Worm (Caenorhabditis elegans) whole organism, L1 larva: ENCODE measurements around the gene nhr-135.

ENCODE experiments used
- C34B4.2 ChIP-seq: sonication (generic microtip); optimal IDR thresholded peaks from 2 replicates; lab custom pipeline; 2017; ENCODE audit warnings: mild to moderate bottlenecking, missing genetic modification characterization, missing compliant biosample characterization
- aly-2 ChIP-seq: fragments of 150-350 bp; optimal IDR thresholded peaks from 2 replicates; lab custom pipeline; 2014; ENCODE audit warnings: missing biosample characterization, missing genetic modification characterization
- ama-1 ChIP-seq: fragments of 150-350 bp; optimal IDR thresholded peaks from 2 replicates; lab custom pipeline; 2014
- blmp-1 ChIP-seq: fragments of 150-350 bp; optimal IDR thresholded peaks from 2 replicates; lab custom pipeline; 2014; ENCODE audit warnings: missing biosample characterization, missing genetic modification characterization
- ceh-63 ChIP-seq: fragments of 200-800 bp; sonication (Bioruptor generic); optimal IDR thresholded peaks from 2 replicates; lab custom pipeline; 2018; ENCODE audit warnings: mild to moderate bottlenecking, missing genetic modification characterization, missing compliant biosample characterization
- ceh-8 ChIP-seq: fragments of 200-800 bp; sonication (Bioruptor generic); optimal IDR thresholded peaks from 2 replicates; lab custom pipeline; 2018; ENCODE audit warnings: mild to moderate bottlenecking, missing genetic modification characterization, moderate library complexity, missing compliant biosample characterization
- ceh-82 ChIP-seq, 3 experiments: fragments of 150-350 bp in 1 of 3; sonication (generic microtip) in 2 of 3; optimal IDR thresholded peaks; 2 replicates each; lab custom pipeline; 2014 to 2017; ENCODE audit warnings: missing biosample characterization in 3 of 3, missing genetic modification characterization in 3 of 3
- ceh-88 ChIP-seq: fragments of 200-800 bp; sonication (Bioruptor generic); IDR thresholded peaks from 2 replicates; pipeline ENCODE4 v1.3.6; 2022; ENCODE audit warnings: missing genetic modification characterization, missing compliant biosample characterization
- ceh-90 ChIP-seq: sonication (generic microtip); optimal IDR thresholded peaks from 2 replicates; lab custom pipeline; 2016; ENCODE audit warnings: missing genetic modification characterization, missing compliant biosample characterization
- ces-1 ChIP-seq: fragments of 150-350 bp; optimal IDR thresholded peaks from 2 replicates; lab custom pipeline; 2014; ENCODE audit warnings: missing biosample characterization, missing genetic modification reagents, missing genetic modification characterization
- efl-1 ChIP-seq, 4 experiments: fragments of 150-350 bp; optimal IDR thresholded peaks in 3 of 4; peaks in 1 of 4; 1 replicate in 1 of 4; 2 replicates in 3 of 4; lab custom pipeline; 2014; ENCODE audit warnings: missing biosample characterization in 2 of 4, missing genetic modification characterization in 2 of 4, missing genetic modification reagents in 2 of 4
- egl-27 ChIP-seq, 2 experiments: fragments of 150-350 bp in 1 of 2; sonication (generic microtip); optimal IDR thresholded peaks; 3 replicates each; lab custom pipeline; 2017 to 2018; ENCODE audit warnings: missing biosample characterization in 2 of 2, missing genetic modification characterization in 2 of 2, missing genetic modification reagents in 2 of 2
- elt-2 ChIP-seq: sonication (generic microtip); optimal IDR thresholded peaks from 2 replicates; lab custom pipeline; 2016; ENCODE audit warnings: missing genetic modification characterization, mild to moderate bottlenecking, inconsistent platforms, missing compliant biosample characterization, missing genetic modification reagents
- elt-3 ChIP-seq, 6 experiments: fragments of 150-350 bp in 1 of 6; sonication (generic microtip); optimal IDR thresholded peaks; 2 replicates each; lab custom pipeline; 2017 to 2018; ENCODE audit warnings: missing biosample characterization in 6 of 6, missing genetic modification characterization in 6 of 6, inconsistent platforms in 1 of 6
- fkh-4 ChIP-seq: sonication (generic microtip); optimal IDR thresholded peaks from 2 replicates; lab custom pipeline; 2016; ENCODE audit warnings: missing compliant biosample characterization, missing genetic modification characterization, borderline replicate concordance
- grh-1 ChIP-seq: fragments of 200-800 bp; sonication (Bioruptor generic); IDR thresholded peaks from 2 replicates; pipeline ENCODE4 v1.3.6; 2022; ENCODE audit warnings: missing genetic modification reagents, missing genetic modification characterization, missing compliant biosample characterization
- hlh-17 ChIP-seq: fragments of 200-800 bp; sonication (Bioruptor generic); optimal IDR thresholded peaks from 2 replicates; lab custom pipeline; 2018; ENCODE audit warnings: missing genetic modification characterization, mild to moderate bottlenecking, missing compliant biosample characterization, moderate library complexity, borderline replicate concordance
- hlh-4 ChIP-seq: sonication (generic microtip); optimal IDR thresholded peaks from 2 replicates; lab custom pipeline; 2016; ENCODE audit warnings: mild to moderate bottlenecking, missing genetic modification characterization, missing compliant biosample characterization
- jun-1 ChIP-seq: fragments of 150-350 bp; optimal IDR thresholded peaks from 2 replicates; lab custom pipeline; 2014; ENCODE audit warnings: missing biosample characterization, missing genetic modification reagents, missing genetic modification characterization
- lin-14 ChIP-seq: fragments of 200-800 bp; sonication (Bioruptor generic); optimal IDR thresholded peaks from 2 replicates; lab custom pipeline; 2018; ENCODE audit warnings: mild to moderate bottlenecking, missing genetic modification characterization, moderate library complexity, missing compliant biosample characterization
- lin-15B ChIP-seq: fragments of 150-350 bp; sonication (generic microtip); optimal IDR thresholded peaks from 3 replicates; lab custom pipeline; 2014; ENCODE audit warnings: missing biosample characterization, missing genetic modification characterization
- lin-39 ChIP-seq: fragments of 150-350 bp; optimal IDR thresholded peaks from 2 replicates; lab custom pipeline; 2014; ENCODE audit warnings: missing biosample characterization, missing genetic modification reagents, missing genetic modification characterization
- lir-3 ChIP-seq: sonication (generic microtip); optimal IDR thresholded peaks from 2 replicates; lab custom pipeline; 2016; ENCODE audit warnings: mild to moderate bottlenecking, missing genetic modification characterization, moderate library complexity, missing compliant biosample characterization; ENCODE audit not compliant: poor library complexity
- lsy-2 ChIP-seq, 2 experiments: fragments of 150-350 bp; optimal IDR thresholded peaks; 2 replicates each; lab custom pipeline; 2014; ENCODE audit warnings: missing biosample characterization in 2 of 2, missing genetic modification characterization in 2 of 2
- mab-9 ChIP-seq: fragments of 200-800 bp; sonication (Bioruptor generic); IDR thresholded peaks from 2 replicates; pipeline ENCODE4 v1.3.6; 2022; ENCODE audit warnings: missing genetic modification reagents, missing genetic modification characterization, missing compliant biosample characterization
- mef-2 ChIP-seq: fragments of 150-350 bp; optimal IDR thresholded peaks from 2 replicates; lab custom pipeline; 2014; ENCODE audit warnings: missing biosample characterization, missing genetic modification characterization
- mep-1 ChIP-seq: fragments of 150-350 bp; optimal IDR thresholded peaks from 2 replicates; lab custom pipeline; 2014; ENCODE audit warnings: missing biosample characterization, missing genetic modification characterization
- nhr-11 ChIP-seq: fragments of 150-350 bp; optimal IDR thresholded peaks from 2 replicates; lab custom pipeline; 2014; ENCODE audit warnings: missing biosample characterization, missing genetic modification characterization
- nhr-19 ChIP-seq: fragments of 200-800 bp; sonication (Bioruptor generic); conservative IDR thresholded peaks from 2 replicates; pipeline ENCODE4 v1.3.6; 2022; ENCODE audit warnings: missing genetic modification characterization, missing compliant biosample characterization
- nhr-237 ChIP-seq: fragments of 150-350 bp; optimal IDR thresholded peaks from 2 replicates; lab custom pipeline; 2014; ENCODE audit warnings: missing biosample characterization, missing genetic modification characterization
- nhr-71 ChIP-seq: sonication (generic microtip); optimal IDR thresholded peaks from 2 replicates; lab custom pipeline; 2016; ENCODE audit warnings: mild to moderate bottlenecking, missing genetic modification characterization, moderate library complexity, missing compliant biosample characterization
- pqm-1 ChIP-seq: sonication (generic microtip); optimal IDR thresholded peaks from 3 replicates; lab custom pipeline; 2017; ENCODE audit warnings: missing biosample characterization, missing genetic modification characterization
- rnt-1 ChIP-seq: sonication (generic microtip); optimal IDR thresholded peaks from 2 replicates; lab custom pipeline; 2016; ENCODE audit warnings: mild to moderate bottlenecking, missing genetic modification characterization, moderate library complexity, missing compliant biosample characterization
- snpc-4 ChIP-seq: fragments of 150-350 bp; optimal IDR thresholded peaks from 2 replicates; lab custom pipeline; 2014; ENCODE audit warnings: missing biosample characterization, missing genetic modification characterization
- sptf-1 ChIP-seq: fragments of 150-350 bp; optimal IDR thresholded peaks from 2 replicates; lab custom pipeline; 2014; ENCODE audit warnings: missing biosample characterization, missing genetic modification characterization
- swsn-7 ChIP-seq: sonication (generic microtip); optimal IDR thresholded peaks from 2 replicates; lab custom pipeline; 2016; ENCODE audit warnings: missing genetic modification characterization, missing compliant biosample characterization
- tbx-2 ChIP-seq: sonication (generic microtip); optimal IDR thresholded peaks from 2 replicates; lab custom pipeline; 2016; ENCODE audit warnings: missing genetic modification characterization, missing compliant biosample characterization
- tlp-1 ChIP-seq: fragments of 150-350 bp; optimal IDR thresholded peaks from 2 replicates; lab custom pipeline; 2014; ENCODE audit warnings: missing biosample characterization, missing genetic modification characterization
- unc-30 ChIP-seq: sonication (generic microtip); optimal IDR thresholded peaks from 2 replicates; lab custom pipeline; 2017; ENCODE audit warnings: missing biosample characterization, missing genetic modification characterization
- unc-86 ChIP-seq: sonication (generic microtip); optimal IDR thresholded peaks from 2 replicates; lab custom pipeline; 2016; ENCODE audit warnings: missing genetic modification characterization, missing compliant biosample characterization
- unc-98 ChIP-seq: fragments of 200-800 bp; sonication (Bioruptor generic); IDR thresholded peaks from 2 replicates; pipeline ENCODE4 v1.3.6; 2022; ENCODE audit warnings: missing genetic modification characterization, missing compliant biosample characterization
- vab-15 ChIP-seq: sonication (generic microtip); optimal IDR thresholded peaks from 2 replicates; lab custom pipeline; 2017; ENCODE audit warnings: missing genotype, mild to moderate bottlenecking, missing genetic modification characterization, missing compliant biosample characterization
- ztf-4 ChIP-seq: fragments of 150-350 bp; optimal IDR thresholded peaks from 2 replicates; lab custom pipeline; 2014; ENCODE audit warnings: missing biosample characterization, missing genetic modification characterization

Gene nhr-135

DNA sequence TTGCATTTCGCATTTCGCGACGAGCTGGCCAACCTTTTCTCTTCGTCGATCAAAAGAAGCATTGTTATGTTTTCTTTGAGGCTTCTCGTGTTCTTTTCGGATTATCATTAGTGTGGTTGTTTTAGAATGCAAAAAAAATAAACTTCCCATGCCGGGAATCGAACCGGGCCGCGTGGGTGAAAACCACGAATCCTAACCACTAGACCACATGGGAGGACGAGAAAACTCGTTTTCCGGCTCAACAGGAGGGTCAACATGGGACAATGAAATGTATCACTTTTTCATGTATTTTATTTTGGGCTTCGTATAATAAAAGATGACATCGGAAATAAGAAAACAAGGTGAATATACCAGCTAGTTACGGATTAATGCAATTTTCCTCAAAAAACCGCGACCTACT is 24.0 kb downstream of the nhr-135 start:
- TF ChIP-seq efl-1 (optimal IDR thresholded peaks at IDR 0.05; lab: Kevin White, UChicago), result no peak
- TF ChIP-seq efl-1 (GFP tag; optimal IDR thresholded peaks at IDR 0.05 in 1 of 2; lab: Kevin White, UChicago), result peak in 1 of 2 experiments; percentile 85
- TF ChIP-seq mep-1, result no peak
- no peak for TF ChIP-seq lin-39
- no peak for TF ChIP-seq unc-30 (tag; lab: Kevin White, UChicago)
- no peak for TF ChIP-seq unc-86

DNA sequence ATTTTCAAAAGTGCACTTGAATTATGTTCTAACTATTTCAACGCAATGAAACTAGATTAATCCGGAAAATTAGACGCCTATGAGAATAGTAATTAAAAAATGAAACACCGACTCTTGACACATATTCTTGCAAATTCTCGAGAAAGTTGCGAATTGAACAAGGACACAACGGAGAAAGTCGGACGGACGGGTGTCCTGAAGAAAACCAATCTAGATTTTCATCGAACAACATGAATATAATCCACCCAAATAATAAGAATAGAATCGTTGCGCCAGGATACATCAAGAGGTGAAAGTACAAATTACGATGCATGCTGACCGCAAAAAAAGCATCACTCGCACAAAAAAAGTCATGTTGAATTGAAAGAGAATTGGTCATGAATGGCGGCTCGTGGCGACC is 24.7 kb downstream of the nhr-135 start:
- peak; percentile 82 for TF ChIP-seq blmp-1 (tag; lab: Kevin White, UChicago)
- TF ChIP-seq ceh-90 (tag; lab: Kevin White, UChicago), result no peak

ce11 chrV:7065226-7065625 is 28.3 kb downstream of the nhr-135 start, which contains the start of gene Y57E12AR.1:
Gene Y57E12AR.1, minus strand, starts transcription at chrV:7065326.
- TF ChIP-seq egl-27 (tag; optimal IDR thresholded peaks at IDR 0.05; lab: Kevin White, UChicago), result no peak
- no peak for TF ChIP-seq elt-2 (tag; lab: Kevin White, UChicago)
- TF ChIP-seq nhr-11 (tag; lab: Kevin White, UChicago), result no peak
- no peak for TF ChIP-seq vab-15 (tag; lab: Kevin White, UChicago)

- peak; percentile 42 for TF ChIP-seq snpc-4 (tag; lab: Kevin White, UChicago)
These were observed 30.8 kb downstream of the nhr-135 start, which contains the start of gene tmem-258 for ce11 chrV:7062790-7063189. Gene tmem-258, plus strand, starts transcription at chrV:7063174.

DNA sequence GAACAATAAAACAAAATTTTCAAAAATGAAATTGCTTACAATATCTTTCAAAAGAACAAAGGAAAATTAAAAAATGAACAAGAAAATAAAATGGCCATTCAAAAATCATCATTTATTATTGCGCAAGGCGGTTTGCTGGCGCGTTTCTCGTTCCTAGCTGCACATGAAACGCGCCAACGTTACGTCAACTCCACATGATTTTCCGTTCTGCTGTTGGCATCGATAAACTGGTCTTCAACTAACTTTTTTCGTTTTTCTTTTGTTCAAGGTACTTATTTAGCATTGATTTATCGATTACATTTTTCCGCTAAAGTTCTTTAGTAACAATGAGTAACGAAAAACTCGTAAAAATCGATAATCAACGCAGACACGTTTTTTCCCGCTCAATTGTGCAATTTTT is 33.2 kb downstream of the nhr-135 start, which contains the start of the genes Y57E12AL.6 and Y57E12AL.1:
Gene Y57E12AL.6 (minus strand): TSS at position 75 of the 400 bp plus-strand sequence.
Gene Y57E12AL.1 (plus strand): TSS at position 135 of the 400 bp plus-strand sequence.
- no peak for TF ChIP-seq unc-30 (tag; lab: Kevin White, UChicago)
- no peak for TF ChIP-seq ces-1 (GFP tag; lab: Kevin White, UChicago)
- TF ChIP-seq hlh-4 (tag; lab: Kevin White, UChicago), result no peak
- peak; percentile 92 for TF ChIP-seq mep-1
- peak; percentile 61 for TF ChIP-seq aly-2 (tag; lab: Kevin White, UChicago)
- peak; percentile 46; the same call in 1 of the 2 replicates for TF ChIP-seq mab-9 (GFP tag; lab: Robert Waterston, UW)
- TF ChIP-seq rnt-1 (tag; lab: Kevin White, UChicago), result peak; percentile 89
- no peak for TF ChIP-seq pqm-1 (tag; lab: Kevin White, UChicago)
- TF ChIP-seq blmp-1 (tag; lab: Kevin White, UChicago), result peak; percentile 76
- TF ChIP-seq swsn-7 (tag; lab: Kevin White, UChicago), result peak; percentile 86
- no peak for TF ChIP-seq tlp-1 (tag; lab: Kevin White, UChicago)
- peak; percentile 43 for TF ChIP-seq ztf-4 (tag; lab: Kevin White, UChicago)
- peak; percentile 25 for TF ChIP-seq jun-1 (tag; lab: Kevin White, UChicago)
- TF ChIP-seq nhr-237 (tag; lab: Kevin White, UChicago), result peak; percentile 22
- TF ChIP-seq nhr-71 (tag; lab: Kevin White, UChicago), result peak; percentile 90
- TF ChIP-seq ceh-8 (GFP tag; lab: Kevin White, UChicago), result peak; percentile 13
- TF ChIP-seq lin-15B (tag; lab: Kevin White, UChicago), result peak; percentile 66
- peak; percentile 78 to 88 (median 79) for TF ChIP-seq ceh-82 (tag; optimal IDR thresholded peaks at IDR 0.05; lab: Kevin White, UChicago)
- TF ChIP-seq unc-86, result peak; percentile 47
- TF ChIP-seq lir-3, result peak; percentile 41
- no peak for TF ChIP-seq ceh-88
- no peak for TF ChIP-seq unc-98 (GFP tag; lab: Robert Waterston, UW)
- TF ChIP-seq nhr-19, result peak; percentile 85
- no peak for TF ChIP-seq sptf-1 (tag; lab: Kevin White, UChicago)
- TF ChIP-seq ceh-63 (GFP tag; lab: Kevin White, UChicago), result no peak
- no peak for TF ChIP-seq hlh-17 (GFP tag; lab: Kevin White, UChicago)
- peak; percentile 16 for TF ChIP-seq fkh-4 (tag; lab: Kevin White, UChicago)
- TF ChIP-seq snpc-4 (tag; lab: Kevin White, UChicago), result peak; percentile 89
- TF ChIP-seq ceh-90 (tag; lab: Kevin White, UChicago), result no peak
- peak; percentile 83 for TF ChIP-seq tbx-2 (tag; lab: Kevin White, UChicago)
- no peak for TF ChIP-seq mef-2 (tag; lab: Kevin White, UChicago)
- no peak for TF ChIP-seq vab-15 (tag; lab: Kevin White, UChicago)
- TF ChIP-seq grh-1, result peak; percentile 84
- peak; percentile 87 for TF ChIP-seq lin-14 (GFP tag; lab: Kevin White, UChicago)
- peak; percentile 83 to 87 for TF ChIP-seq lsy-2 (tag; optimal IDR thresholded peaks at IDR 0.05; lab: Kevin White, UChicago)
- TF ChIP-seq C34B4.2 (tag; lab: Kevin White, UChicago), result no peak
- peak; percentile 17 for TF ChIP-seq ama-1 (lab: Kevin White, UChicago)
- peak in 2 of 6 experiments; percentile 75 to 94 for TF ChIP-seq elt-3 (tag; optimal IDR thresholded peaks at IDR 0.05; lab: Kevin White, UChicago)
